Worm (Caenorhabditis elegans): Measurements from ENCODE around the gene F44E2.3.

- no peak for TF ChIP-seq aly-1 (tag; optimal IDR thresholded peaks at IDR 0.05)
- TF ChIP-seq ets-7 (tag; optimal IDR thresholded peaks at IDR 0.05): no peak
- TF ChIP-seq flt-1 (GFP tag; IDR thresholded peaks at IDR 0.05): no peak
- TF ChIP-seq tbx-11 (GFP tag; IDR thresholded peaks at IDR 0.05): no peak
- no peak for TF ChIP-seq ama-1 (optimal IDR thresholded peaks at IDR 0.05)
- no peak for TF ChIP-seq pes-1 (GFP tag; IDR thresholded peaks at IDR 0.05)
- no peak for TF ChIP-seq ceh-13 (GFP tag; optimal IDR thresholded peaks at IDR 0.05)
- no peak for TF ChIP-seq hmbx-1 (tag; optimal IDR thresholded peaks at IDR 0.05)
Measured at ce11 chrIII:8811111-8811510, 18.0 kb downstream of the F44E2.3 start.
